Worm (Caenorhabditis elegans) whole organism, L4/young adult: ENCODE data around the gene F17H10.4.

Experiments used
- W03F9.2 ChIP-seq: fragments of 150-350 bp; optimal IDR thresholded peaks from 2 replicates; lab custom pipeline; 2014; ENCODE audit warnings: missing biosample characterization, missing genetic modification characterization
- dao-5 ChIP-seq: sonication (generic microtip); optimal IDR thresholded peaks from 2 replicates; lab custom pipeline; 2016; ENCODE audit warnings: missing genotype, missing genetic modification characterization, moderate library complexity, missing compliant biosample characterization
- him-1 ChIP-seq: sonication (generic microtip); optimal IDR thresholded peaks from 2 replicates; lab custom pipeline; 2016; ENCODE audit warnings: missing genotype, missing genetic modification reagents, missing genetic modification characterization, missing compliant biosample characterization

- TF ChIP-seq him-1 (tag; lab: Kevin White, UChicago) (no peak), dao-5 (tag; lab: Kevin White, UChicago) (no peak), W03F9.2 (tag; lab: Kevin White, UChicago) (no peak)
Measured at ce11 chrX:13106177-13106761, 20.1 kb downstream of the F17H10.4 start.
